5 fruit fly cellular contexts compared by ENCODE assay signal in the genomic region with DNA sequence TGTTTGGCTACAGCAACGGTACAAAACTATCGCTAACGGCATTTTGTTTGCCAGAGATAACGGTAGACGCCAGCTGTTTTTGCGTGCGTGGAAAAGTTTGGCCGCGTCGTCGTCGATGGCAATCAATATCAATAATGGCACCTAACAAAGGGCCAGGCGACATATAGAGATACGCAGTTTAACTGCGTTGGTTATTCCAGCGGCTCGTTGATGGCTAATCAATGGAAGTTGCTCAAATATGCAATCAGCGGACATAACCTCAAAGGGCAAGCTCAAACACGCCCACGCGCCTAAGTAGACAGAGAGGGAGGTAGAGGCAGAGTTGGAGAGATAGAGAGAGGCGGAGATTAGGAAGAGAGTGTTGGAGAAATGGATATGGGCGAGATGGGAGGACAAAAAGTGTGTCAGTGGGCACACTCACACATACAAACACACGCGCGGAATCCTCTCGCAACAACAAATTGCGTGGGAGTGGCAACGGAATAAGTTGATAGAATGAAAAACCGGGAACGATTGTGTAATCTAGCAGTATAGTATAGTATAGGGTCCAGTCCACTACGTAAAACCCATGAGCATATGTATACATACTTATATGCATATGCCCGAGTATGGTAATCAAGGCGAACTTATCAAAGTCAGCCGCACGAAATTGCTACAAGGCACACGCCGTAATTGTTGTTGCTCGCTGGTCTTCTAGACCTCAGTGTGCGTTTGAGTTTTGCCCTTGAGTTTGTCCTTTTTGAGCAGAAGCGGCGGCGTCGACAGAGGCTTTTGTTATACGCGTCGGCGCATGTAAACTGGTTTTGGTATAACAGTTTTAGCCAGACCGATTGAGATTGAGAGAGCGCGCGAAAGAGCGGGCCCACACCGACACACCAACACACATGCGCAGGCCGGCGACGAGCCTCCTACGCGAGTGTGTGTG.
TF ChIP-seq lines count a peak whose summit lies in the region.

No protein-coding gene starts in this region.

- TF ChIP-seq CTCF in whole organism, embryonic (GFP tag; optimal IDR thresholded peaks at IDR 0.05; lab: Kevin White, UChicago), result no peak

TF ChIP-seq in whole organism, adult, 20 proteins besides CTCF, POLR2A, EP300 and RAD21:
- TF ChIP-seq CG12768 (GFP tag; optimal IDR thresholded peaks at IDR 0.05; lab: Kevin White, UChicago), result no peak
- no peak for TF ChIP-seq Crg-1 (GFP tag; optimal IDR thresholded peaks at IDR 0.05; lab: Kevin White, UChicago)
- peak; percentile 44 for TF ChIP-seq Mnt (GFP tag; optimal IDR thresholded peaks at IDR 0.05; lab: Kevin White, UChicago)
- TF ChIP-seq CG14711 (tag; optimal IDR thresholded peaks at IDR 0.05; lab: Kevin White, UChicago), result no peak
- no peak for TF ChIP-seq Hr96 (GFP tag; optimal IDR thresholded peaks at IDR 0.05; lab: Kevin White, UChicago)
- no peak for TF ChIP-seq CG33017 (tag; optimal IDR thresholded peaks at IDR 0.05; lab: Kevin White, UChicago)
- TF ChIP-seq CG7101 (tag; optimal IDR thresholded peaks at IDR 0.05; lab: Kevin White, UChicago), result no peak
- TF ChIP-seq ovo (GFP tag; optimal IDR thresholded peaks at IDR 0.05; lab: Kevin White, UChicago), result peak; percentile 96
- no peak for TF ChIP-seq CG1620 (GFP tag; optimal IDR thresholded peaks at IDR 0.05; lab: Kevin White, UChicago)

TF ChIP-seq in whole organism, embryonic, 481 proteins besides CTCF, POLR2A, EP300 and RAD21 (continues in another document):
- TF ChIP-seq pb (GFP tag; optimal IDR thresholded peaks at IDR 0.05; lab: Kevin White, UChicago) (no peak), tap (tag; optimal IDR thresholded peaks at IDR 0.05; lab: Kevin White, UChicago) (no peak), CG17612 (GFP tag; IDR thresholded peaks at IDR 0.05; lab: Robert Waterston, UW) (no peak), abd-A (tag; optimal IDR thresholded peaks at IDR 0.05; lab: Kevin White, UChicago) (peak; percentile 75), CG9437 (GFP tag; optimal IDR thresholded peaks at IDR 0.05; lab: Kevin White, UChicago) (no peak), CG13624 (GFP tag; optimal IDR thresholded peaks at IDR 0.05; lab: Kevin White, UChicago) (no peak), corto (GFP tag; optimal IDR thresholded peaks at IDR 0.05; lab: Kevin White, UChicago) (no peak), vfl (GFP tag; optimal IDR thresholded peaks at IDR 0.05; lab: Kevin White, UChicago) (no peak), CG3281 (GFP tag; optimal IDR thresholded peaks at IDR 0.05; lab: Kevin White, UChicago) (no peak), onecut (GFP tag; IDR thresholded peaks at IDR 0.05; lab: Robert Waterston, UW) (peak; percentile 45), jigr1 (GFP tag; IDR thresholded peaks at IDR 0.05; lab: Robert Waterston, UW) (no peak), Scr (GFP tag; IDR thresholded peaks at IDR 0.05; lab: Robert Waterston, UW; ENCODE audit: partially characterized antibody) (no peak), ash1 (GFP tag; optimal IDR thresholded peaks at IDR 0.05; lab: Kevin White, UChicago) (no peak), Tbp (GFP tag; optimal IDR thresholded peaks at IDR 0.05; lab: Kevin White, UChicago) (no peak), CG14014 (GFP tag; IDR thresholded peaks at IDR 0.05; lab: Robert Waterston, UW) (no peak), CG2678 (tag; optimal IDR thresholded peaks at IDR 0.05; lab: Kevin White, UChicago) (no peak), CG14050 (GFP tag; IDR thresholded peaks at IDR 0.05; lab: Robert Waterston, UW) (no peak), CG17328 (GFP tag; IDR thresholded peaks at IDR 0.05; lab: Robert Waterston, UW) (no peak)

TF ChIP-seq in whole organism, prepupa, 60 proteins besides CTCF, POLR2A, EP300 and RAD21 (continues in another document):
- TF ChIP-seq Hr4 (GFP tag; optimal IDR thresholded peaks at IDR 0.05; lab: Kevin White, UChicago) (no peak), lz (GFP tag; optimal IDR thresholded peaks at IDR 0.05; lab: Kevin White, UChicago) (no peak), Eip75B (GFP tag; optimal IDR thresholded peaks at IDR 0.05; lab: Kevin White, UChicago) (no peak), svp (GFP tag; lab: Kevin White, UChicago) (peak; percentile 71), CG11902 (GFP tag; optimal IDR thresholded peaks at IDR 0.05; lab: Kevin White, UChicago) (no peak), acj6 (GFP tag; optimal IDR thresholded peaks at IDR 0.05; lab: Kevin White, UChicago) (no peak), topi (GFP tag; optimal IDR thresholded peaks at IDR 0.05; lab: Kevin White, UChicago) (no peak), Sox14 (GFP tag; optimal IDR thresholded peaks at IDR 0.05; lab: Kevin White, UChicago) (no peak), fkh (GFP tag; optimal IDR thresholded peaks at IDR 0.05; lab: Kevin White, UChicago) (peak; percentile 45), CG11762 (GFP tag; optimal IDR thresholded peaks at IDR 0.05; lab: Kevin White, UChicago; ENCODE audit: insufficient read depth) (no peak), Hr38 (GFP tag; optimal IDR thresholded peaks at IDR 0.05; lab: Kevin White, UChicago) (no peak), CG6276 (GFP tag; optimal IDR thresholded peaks at IDR 0.05; lab: Kevin White, UChicago) (no peak), Gug (GFP tag; IDR thresholded peaks at IDR 0.05; lab: Robert Waterston, UW) (no peak), eg (GFP tag; IDR thresholded peaks at IDR 0.05; lab: Robert Waterston, UW) (0 out of 3 replicates have a peak, but pooled peaks have one; percentile 19), Eip78C (GFP tag; lab: Kevin White, UChicago) (peak; percentile 25), Sox102F (GFP tag; optimal IDR thresholded peaks at IDR 0.05; lab: Kevin White, UChicago) (no peak), CG7368 (GFP tag; optimal IDR thresholded peaks at IDR 0.05; lab: Kevin White, UChicago) (no peak), ss (GFP tag; optimal IDR thresholded peaks at IDR 0.05; lab: Kevin White, UChicago) (no peak), Met (GFP tag; optimal IDR thresholded peaks at IDR 0.05; lab: Kevin White, UChicago) (no peak), CG8119 (GFP tag; IDR thresholded peaks at IDR 0.05; lab: Robert Waterston, UW) (no peak)

TF ChIP-seq in whole organism, pupa, 21 proteins besides CTCF, POLR2A, EP300 and RAD21:
- TF ChIP-seq EcR (GFP tag; optimal IDR thresholded peaks at IDR 0.05; lab: Kevin White, UChicago) (peak; percentile 63), Ets98B (GFP tag; IDR thresholded peaks at IDR 0.05; lab: Robert Waterston, UW) (no peak)
TF ChIP-seq in whole organism, pupa: peak in this region for 1.

TF ChIP-seq in whole organism, wandering third instar larva, 38 proteins besides CTCF, POLR2A, EP300 and RAD21:
- TF ChIP-seq Rel (GFP tag; optimal IDR thresholded peaks at IDR 0.05; lab: Kevin White, UChicago), result no peak
- peak; percentile 2 for TF ChIP-seq Rel (tag; optimal IDR thresholded peaks at IDR 0.05; lab: Kevin White, UChicago)
- no peak for TF ChIP-seq brk (GFP tag; optimal IDR thresholded peaks at IDR 0.05; lab: Kevin White, UChicago)
- TF ChIP-seq sv (GFP tag; optimal IDR thresholded peaks at IDR 0.05; lab: Kevin White, UChicago), result no peak
- peak; percentile 28 for TF ChIP-seq h (GFP tag; optimal IDR thresholded peaks at IDR 0.05; lab: Kevin White, UChicago)
- peak; percentile 55 for TF ChIP-seq Dif (GFP tag; optimal IDR thresholded peaks at IDR 0.05; lab: Kevin White, UChicago; ENCODE audit: partially characterized antibody)
